Fruit fly (Drosophila melanogaster) whole organism, embryonic: ENCODE results near the gene CG45100.

Source experiments
- Abd-B ChIP-seq: fragments of 200-800 bp; sonication (Bioruptor generic); optimal IDR thresholded peaks from 2 replicates; lab custom pipeline; 2018; ENCODE audit warnings: missing biosample characterization, mild to moderate bottlenecking, missing genetic modification characterization, moderate library complexity
- CG11723 ChIP-seq: fragments of 200-800 bp; sonication (Bioruptor generic); optimal IDR thresholded peaks from 2 replicates; lab custom pipeline; 2017; ENCODE audit warnings: missing biosample characterization, mild to moderate bottlenecking, missing genetic modification characterization
- CG12104 ChIP-seq: fragments of 200-800 bp; sonication (Bioruptor generic); optimal IDR thresholded peaks from 3 replicates; lab custom pipeline; 2016; ENCODE audit warnings: missing biosample characterization, missing genetic modification characterization
- CG12659 ChIP-seq: fragments of 200-800 bp; sonication (Bioruptor generic); optimal IDR thresholded peaks from 3 replicates; lab custom pipeline; 2017; ENCODE audit warnings: mild to moderate bottlenecking, missing biosample characterization, missing genetic modification reagents, missing genetic modification characterization
- CG12769 ChIP-seq: fragments of 200-800 bp; sonication (Bioruptor generic); optimal IDR thresholded peaks from 2 replicates; lab custom pipeline; 2019; ENCODE audit warnings: missing biosample characterization, mild to moderate bottlenecking, missing genetic modification characterization, moderate library complexity
- CG14441 ChIP-seq: fragments of 200-800 bp; sonication (Bioruptor generic); IDR thresholded peaks from 2 replicates; pipeline ENCODE4 v1.3.6; 2022; ENCODE audit warnings: missing biosample characterization, missing genetic modification characterization
- CG15696 ChIP-seq: fragments of 200-800 bp; sonication (Bioruptor generic); optimal IDR thresholded peaks from 2 replicates; lab custom pipeline; 2019; ENCODE audit warnings: missing biosample characterization, mild to moderate bottlenecking, missing genetic modification characterization, moderate library complexity
- CG1603 ChIP-seq: fragments of 200-800 bp; sonication (Bioruptor generic); optimal IDR thresholded peaks from 2 replicates; lab custom pipeline; 2019; ENCODE audit warnings: missing biosample characterization, mild to moderate bottlenecking, missing genetic modification characterization, moderate library complexity
- CG17359 ChIP-seq: fragments of 200-800 bp; sonication (Bioruptor generic); optimal IDR thresholded peaks from 3 replicates; lab custom pipeline; 2018; ENCODE audit warnings: missing biosample characterization, mild to moderate bottlenecking, missing genetic modification characterization, moderate library complexity
- CG18262 ChIP-seq: fragments of 200-800 bp; optimal IDR thresholded peaks from 3 replicates; lab custom pipeline; 2019; ENCODE audit warnings: missing biosample characterization, mild to moderate bottlenecking, missing genetic modification characterization, moderate library complexity
- CG18764 ChIP-seq: fragments of 200-800 bp; sonication (Bioruptor generic); optimal IDR thresholded peaks from 3 replicates; lab custom pipeline; 2016; ENCODE audit warnings: missing biosample characterization, missing genetic modification characterization
- CG2889 ChIP-seq: fragments of 200-800 bp; sonication (Bioruptor generic); IDR thresholded peaks from 3 replicates; pipeline ENCODE4 v1.3.6; 2022; ENCODE audit warnings: missing biosample characterization, missing genetic modification characterization
- CG30431 ChIP-seq: fragments of 200-800 bp; sonication (Bioruptor generic); optimal IDR thresholded peaks from 2 replicates; lab custom pipeline; 2017; ENCODE audit warnings: missing biosample characterization, missing genetic modification characterization
- CG4730 ChIP-seq: fragments of 200-800 bp; sonication (Bioruptor generic); IDR thresholded peaks from 2 replicates; pipeline ENCODE4 v1.3.6; 2022; ENCODE audit warnings: missing biosample characterization, missing genetic modification characterization
- CG6654 ChIP-seq: fragments of 200-800 bp; sonication (Bioruptor generic); optimal IDR thresholded peaks from 2 replicates; lab custom pipeline; 2017; ENCODE audit warnings: missing biosample characterization, mild to moderate bottlenecking, missing genetic modification characterization
- CG6813 ChIP-seq: fragments of 200-800 bp; sonication (Bioruptor generic); optimal IDR thresholded peaks from 2 replicates; lab custom pipeline; 2017; ENCODE audit warnings: missing biosample characterization, missing genetic modification characterization, mild to moderate bottlenecking, moderate library complexity, missing genetic modification reagents
- CG7357 ChIP-seq: fragments of 200-800 bp; sonication (Bioruptor generic); IDR thresholded peaks from 3 replicates; pipeline ENCODE4 v1.3.6; 2022; ENCODE audit warnings: missing biosample characterization, missing genetic modification characterization
- CG8359 ChIP-seq: fragments of 200-800 bp; sonication (Bioruptor generic); optimal IDR thresholded peaks from 2 replicates; lab custom pipeline; 2017; ENCODE audit warnings: missing biosample characterization, mild to moderate bottlenecking, missing genetic modification characterization, borderline replicate concordance
- CG8388 ChIP-seq: fragments of 200-800 bp; sonication (Bioruptor generic); optimal IDR thresholded peaks from 2 replicates; lab custom pipeline; 2019; ENCODE audit warnings: missing biosample characterization, mild to moderate bottlenecking, missing genetic modification characterization, moderate library complexity
- D ChIP-seq, 2 experiments: fragments of 200-800 bp in 1 of 2; fragments of >200 bp in 1 of 2; sonication (Bioruptor generic) in 1 of 2; optimal IDR thresholded peaks; 2 replicates in 1 of 2; 3 replicates in 1 of 2; lab custom pipeline; 2017; ENCODE audit warnings: mild to moderate bottlenecking in 1 of 2, missing biosample characterization in 1 of 2, missing genetic modification characterization in 1 of 2, missing genetic modification reagents in 1 of 2
- Deaf1 ChIP-seq: fragments of 200-800 bp; optimal IDR thresholded peaks from 3 replicates; lab custom pipeline; 2019; ENCODE audit warnings: missing biosample characterization, mild to moderate bottlenecking, missing genetic modification characterization, moderate library complexity
- H2.0 ChIP-seq: fragments of 200-800 bp; sonication (Bioruptor generic); IDR thresholded peaks from 2 replicates; pipeline ENCODE4 v1.3.6; 2022; ENCODE audit warnings: missing biosample characterization, missing genetic modification characterization
- HmgD ChIP-seq: fragments of 200-800 bp; sonication (Bioruptor generic); optimal IDR thresholded peaks from 3 replicates; lab custom pipeline; 2016; ENCODE audit warnings: missing biosample characterization, missing genetic modification characterization
- MESR4 ChIP-seq: fragments of 200-800 bp; sonication (Bioruptor generic); optimal IDR thresholded peaks from 2 replicates; lab custom pipeline; 2018; ENCODE audit warnings: missing biosample characterization, mild to moderate bottlenecking, missing genetic modification characterization, moderate library complexity
- NFAT ChIP-seq: fragments of 200-800 bp; sonication (Bioruptor generic); IDR thresholded peaks from 2 replicates; pipeline ENCODE4 v1.3.6; 2022; ENCODE audit warnings: missing biosample characterization, missing genetic modification characterization
- NfI ChIP-seq: fragments of 200-800 bp; sonication (Bioruptor generic); optimal IDR thresholded peaks from 3 replicates; lab custom pipeline; 2018; ENCODE audit warnings: missing biosample characterization, mild to moderate bottlenecking, missing genetic modification characterization, moderate library complexity
- Rx ChIP-seq: fragments of 200-800 bp; sonication (Bioruptor generic); IDR thresholded peaks from 2 replicates; pipeline ENCODE4 v1.3.6; 2022; ENCODE audit warnings: missing biosample characterization, missing genetic modification characterization
- Trl ChIP-seq, 3 experiments: fragments of >200 bp in 2 of 3; fragments of 200-800 bp in 1 of 3; sonication (Bioruptor generic) in 1 of 3; optimal IDR thresholded peaks; 2 replicates in 1 of 3; 3 replicates in 2 of 3; lab custom pipeline; 2016 to 2017; ENCODE audit warnings: missing biosample characterization in 1 of 3, missing genetic modification characterization in 1 of 3
- Vsx1 ChIP-seq: fragments of 200-800 bp; sonication (Bioruptor generic); optimal IDR thresholded peaks from 2 replicates; lab custom pipeline; 2017; ENCODE audit warnings: missing biosample characterization, mild to moderate bottlenecking, missing genetic modification characterization, missing genetic modification reagents
- ara ChIP-seq: fragments of 200-800 bp; sonication (Bioruptor generic); IDR thresholded peaks from 2 replicates; pipeline ENCODE4 v1.3.6; 2022; ENCODE audit warnings: missing biosample characterization, missing genetic modification characterization
- ase ChIP-seq: fragments of 200-800 bp; sonication (Bioruptor generic); IDR thresholded peaks from 3 replicates; pipeline ENCODE4 v1.3.6; 2022; ENCODE audit warnings: missing biosample characterization, missing genetic modification characterization
- ash1 ChIP-seq: fragments of 200-800 bp; sonication (Bioruptor generic); optimal IDR thresholded peaks from 2 replicates; lab custom pipeline; 2018; ENCODE audit warnings: missing biosample characterization, mild to moderate bottlenecking, missing genetic modification characterization
- caup ChIP-seq: fragments of 200-800 bp; sonication (Bioruptor generic); optimal IDR thresholded peaks from 3 replicates; lab custom pipeline; 2017; ENCODE audit warnings: missing biosample characterization, mild to moderate bottlenecking, missing genetic modification characterization, moderate library complexity; ENCODE audit not compliant: severe bottlenecking
- chn ChIP-seq: fragments of 200-800 bp; sonication (Bioruptor generic); optimal IDR thresholded peaks from 2 replicates; lab custom pipeline; 2016; ENCODE audit warnings: missing biosample characterization, missing genetic modification characterization
- dmrt11E ChIP-seq: fragments of 200-800 bp; sonication (Bioruptor generic); optimal IDR thresholded peaks from 3 replicates; lab custom pipeline; 2018; ENCODE audit warnings: missing biosample characterization, mild to moderate bottlenecking, missing genetic modification characterization, moderate library complexity
- dmrt99B ChIP-seq: fragments of 200-800 bp; sonication (Bioruptor generic); optimal IDR thresholded peaks from 2 replicates; lab custom pipeline; 2018; ENCODE audit warnings: missing biosample characterization, mild to moderate bottlenecking, missing genetic modification characterization, moderate library complexity
- en ChIP-seq: fragments of 200-800 bp; sonication (Bioruptor generic); optimal IDR thresholded peaks from 2 replicates; lab custom pipeline; 2016; ENCODE audit warnings: missing biosample characterization, missing genetic modification characterization
- gem ChIP-seq: fragments of 200-800 bp; sonication (Bioruptor generic); optimal IDR thresholded peaks from 2 replicates; lab custom pipeline; 2019; ENCODE audit warnings: missing biosample characterization, mild to moderate bottlenecking, missing genetic modification characterization, moderate library complexity
- gro ChIP-seq: fragments of 200-800 bp; sonication (Bioruptor generic); optimal IDR thresholded peaks from 2 replicates; lab custom pipeline; 2016; ENCODE audit warnings: missing biosample characterization, missing genetic modification characterization
- gsb ChIP-seq: fragments of 200-800 bp; sonication (Bioruptor generic); IDR thresholded peaks from 2 replicates; pipeline ENCODE4 v1.3.6; 2022; ENCODE audit warnings: missing biosample characterization, missing genetic modification characterization
- hth ChIP-seq: fragments of >200 bp; optimal IDR thresholded peaks from 2 replicates; lab custom pipeline; 2017; ENCODE audit warnings: inconsistent platforms
- jumu ChIP-seq: fragments of 200-800 bp; sonication (Bioruptor generic); optimal IDR thresholded peaks from 3 replicates; lab custom pipeline; 2016; ENCODE audit warnings: missing biosample characterization, missing genetic modification characterization
- nerfin-1 ChIP-seq: fragments of 200-800 bp; sonication (Bioruptor generic); optimal IDR thresholded peaks from 3 replicates; lab custom pipeline; 2019; ENCODE audit warnings: missing biosample characterization, mild to moderate bottlenecking, missing genetic modification characterization, moderate library complexity
- nmo ChIP-seq: fragments of 200-800 bp; sonication (Bioruptor generic); optimal IDR thresholded peaks from 2 replicates; lab custom pipeline; 2018; ENCODE audit warnings: missing biosample characterization, mild to moderate bottlenecking, missing genetic modification characterization, moderate library complexity
- onecut ChIP-seq: fragments of 200-800 bp; sonication (Bioruptor generic); IDR thresholded peaks from 2 replicates; pipeline ENCODE4 v1.3.6; 2022; ENCODE audit warnings: missing biosample characterization, missing genetic modification characterization
- pb ChIP-seq: fragments of 200-800 bp; sonication (Bioruptor generic); optimal IDR thresholded peaks from 3 replicates; lab custom pipeline; 2016; ENCODE audit warnings: missing biosample characterization, missing genetic modification characterization
- row ChIP-seq: fragments of 200-800 bp; sonication (Bioruptor generic); IDR thresholded peaks from 3 replicates; pipeline ENCODE4 v1.3.6; 2022; ENCODE audit warnings: missing biosample characterization, missing genetic modification characterization
- sens ChIP-seq: fragments of 200-800 bp; sonication (Bioruptor generic); peaks from one replicate; lab custom pipeline; 2016; ENCODE audit warnings: missing biosample characterization, missing genetic modification characterization
- tap ChIP-seq: fragments of 200-800 bp; optimal IDR thresholded peaks from 3 replicates; lab custom pipeline; 2019; ENCODE audit warnings: missing biosample characterization, mild to moderate bottlenecking, missing genetic modification characterization, moderate library complexity
- vfl ChIP-seq: fragments of 200-800 bp; sonication (Bioruptor generic); optimal IDR thresholded peaks from 2 replicates; lab custom pipeline; 2016; ENCODE audit warnings: missing biosample characterization, missing genetic modification characterization

Gene CG45100

dm6 chr3R:5518627-5519026, 44.2 kb upstream of the CG45100 start (continued):
- TF ChIP-seq tap (tag; lab: Kevin White, UChicago): peak; percentile 60
- peak; percentile 18 to 56 for TF ChIP-seq Trl (optimal IDR thresholded peaks at IDR 0.05; lab: Kevin White, UChicago)
- TF ChIP-seq Trl (GFP tag; optimal IDR thresholded peaks at IDR 0.05; lab: Kevin White, UChicago): peak; percentile 52
- TF ChIP-seq CG12104 (GFP tag; lab: Kevin White, UChicago): peak; percentile 0
- TF ChIP-seq NFAT (GFP tag; lab: Robert Waterston, UW): no peak
- no peak for TF ChIP-seq Vsx1 (GFP tag; lab: Kevin White, UChicago)
- TF ChIP-seq onecut (GFP tag; lab: Robert Waterston, UW): peak; percentile 46
- TF ChIP-seq Rx: no peak; the same call in 1 of the 2 replicates
- no peak for TF ChIP-seq hth (lab: Kevin White, UChicago)
- TF ChIP-seq pb: peak; percentile 36
- peak; percentile 40 for TF ChIP-seq jumu (GFP tag; lab: Kevin White, UChicago)
- TF ChIP-seq NfI (GFP tag; lab: Kevin White, UChicago): peak; percentile 53
- peak; percentile 20 for TF ChIP-seq Abd-B (GFP tag; lab: Kevin White, UChicago)
- peak; percentile 59 for TF ChIP-seq CG8388 (GFP tag; lab: Kevin White, UChicago)
- TF ChIP-seq CG17359 (tag; lab: Kevin White, UChicago): peak; percentile 68
- TF ChIP-seq ase: peak; percentile 55; the same call in 1 of the 3 replicates
- TF ChIP-seq CG2889 (GFP tag; lab: Robert Waterston, UW): peak; percentile 14; the same call in 1 of the 3 replicates
- TF ChIP-seq gro (GFP tag; lab: Kevin White, UChicago): no peak
- TF ChIP-seq CG18262: peak; percentile 72
- TF ChIP-seq vfl (GFP tag; lab: Kevin White, UChicago): peak; percentile 20
- TF ChIP-seq Deaf1: no peak
- TF ChIP-seq CG6813 (GFP tag; lab: Kevin White, UChicago): no peak
- TF ChIP-seq sens: peak; percentile 87
- peak; percentile 42 for TF ChIP-seq CG12659 (GFP tag; lab: Kevin White, UChicago)
- TF ChIP-seq row (GFP tag; lab: Robert Waterston, UW): peak; percentile 61
- peak; percentile 49 for TF ChIP-seq nmo (GFP tag; lab: Kevin White, UChicago)
- TF ChIP-seq CG6654: peak; percentile 11
- TF ChIP-seq CG1603: peak; percentile 68
- TF ChIP-seq D (optimal IDR thresholded peaks at IDR 0.05; lab: Kevin White, UChicago): no peak
- TF ChIP-seq D (GFP tag; optimal IDR thresholded peaks at IDR 0.05; lab: Kevin White, UChicago): peak; percentile 60
- no peak for TF ChIP-seq HmgD (GFP tag; lab: Kevin White, UChicago)
- TF ChIP-seq CG11723 (GFP tag; lab: Kevin White, UChicago): peak; percentile 27
- TF ChIP-seq CG7357: 0 out of 3 replicates have a peak, but pooled peaks have one; percentile 28
- no peak for TF ChIP-seq en
- TF ChIP-seq ash1 (GFP tag; lab: Kevin White, UChicago): no peak
- TF ChIP-seq CG30431: peak; percentile 34
- peak; percentile 39 for TF ChIP-seq dmrt11E (tag; lab: Kevin White, UChicago)
- peak; percentile 72 for TF ChIP-seq gem (tag; lab: Kevin White, UChicago)
- peak; percentile 65 for TF ChIP-seq dmrt99B (tag; lab: Kevin White, UChicago)
- TF ChIP-seq chn: peak; percentile 60
- TF ChIP-seq MESR4 (GFP tag; lab: Kevin White, UChicago): no peak
- TF ChIP-seq nerfin-1 (tag; lab: Kevin White, UChicago): peak; percentile 21
- TF ChIP-seq CG14441 (GFP tag; lab: Robert Waterston, UW): no peak
- TF ChIP-seq ara (GFP tag; lab: Robert Waterston, UW): 0 out of 2 replicates have a peak, but pooled peaks have one; percentile 8
- peak; percentile 33 for TF ChIP-seq CG12769 (tag; lab: Kevin White, UChicago)
- TF ChIP-seq CG15696 (tag; lab: Kevin White, UChicago): no peak
- peak; percentile 18 for TF ChIP-seq CG18764 (GFP tag; lab: Kevin White, UChicago)
- no peak for TF ChIP-seq H2.0 (GFP tag; lab: Robert Waterston, UW)
- peak; percentile 15 for TF ChIP-seq CG8359 (GFP tag; lab: Kevin White, UChicago)
- no peak for TF ChIP-seq CG4730 (GFP tag; lab: Robert Waterston, UW)
- TF ChIP-seq gsb: no peak
- no peak for TF ChIP-seq caup (GFP tag; lab: Kevin White, UChicago)
